Worm (Caenorhabditis elegans) whole organism, young adult: ENCODE results near the gene Y54G2A.76.
A peak's percentile ranks its signal among the peaks of the same experiment; 100 is the strongest.

Experiments used
- B0019.2 ChIP-seq: fragments of 200-800 bp; sonication (Bioruptor generic); conservative IDR thresholded peaks from 2 replicates; pipeline ENCODE4 v1.3.6; 2022; ENCODE audit warnings: missing genetic modification reagents, missing genetic modification characterization, missing compliant biosample characterization
- B0261.1 ChIP-seq: sonication (generic microtip); optimal IDR thresholded peaks from 2 replicates; lab custom pipeline; 2016; ENCODE audit warnings: mild to moderate bottlenecking, missing genetic modification characterization, moderate library complexity, missing compliant biosample characterization
- C06A6.2 ChIP-seq: fragments of 200-800 bp; sonication (Bioruptor generic); conservative IDR thresholded peaks from 2 replicates; pipeline ENCODE4 v1.3.6; 2022; ENCODE audit warnings: missing genetic modification characterization, missing compliant biosample characterization
- D2030.7 ChIP-seq: fragments of 200-800 bp; sonication (Bioruptor generic); IDR thresholded peaks from 2 replicates; pipeline ENCODE4 v1.3.6; 2022; ENCODE audit warnings: missing genetic modification reagents, missing genetic modification characterization, missing compliant biosample characterization
- F10E7.11 ChIP-seq: sonication (generic microtip); optimal IDR thresholded peaks from 2 replicates; lab custom pipeline; 2017; ENCODE audit warnings: mild to moderate bottlenecking, missing genetic modification characterization, moderate library complexity, missing compliant biosample characterization
- F23B12.7 ChIP-seq: sonication (generic microtip); optimal IDR thresholded peaks from 2 replicates; lab custom pipeline; 2017; ENCODE audit warnings: missing genetic modification characterization, mild to moderate bottlenecking, missing compliant biosample characterization, antibody characterized with exemption, moderate library complexity; ENCODE audit not compliant: insufficient read depth
- F39B2.1 ChIP-seq: fragments of 200-800 bp; sonication (Bioruptor generic); IDR thresholded peaks from 2 replicates; pipeline ENCODE4 v1.3.6; 2022; ENCODE audit warnings: missing genetic modification reagents, missing genetic modification characterization, missing compliant biosample characterization
- K11D2.4 ChIP-seq: fragments of 200-800 bp; sonication (Bioruptor generic); IDR thresholded peaks from 2 replicates; pipeline ENCODE4 v1.3.6; 2022; ENCODE audit warnings: missing genetic modification reagents, missing genetic modification characterization, missing compliant biosample characterization
- T26A5.8 ChIP-seq: sonication (generic microtip); optimal IDR thresholded peaks from 2 replicates; lab custom pipeline; 2016; ENCODE audit warnings: missing genetic modification characterization, missing compliant biosample characterization
- Y53F4B.3 ChIP-seq: fragments of 200-800 bp; sonication (Bioruptor generic); IDR thresholded peaks from 2 replicates; pipeline ENCODE4 v1.3.6; 2022; ENCODE audit warnings: missing genetic modification reagents, missing genetic modification characterization, missing compliant biosample characterization
- Y53G8AR.9 ChIP-seq: fragments of 200-800 bp; sonication (Bioruptor generic); conservative IDR thresholded peaks from 2 replicates; pipeline ENCODE4 v1.3.6; 2022; ENCODE audit warnings: missing genetic modification reagents, missing genetic modification characterization, missing compliant biosample characterization
- Y56A3A.18 ChIP-seq: fragments of 200-800 bp; sonication (Bioruptor generic); IDR thresholded peaks from 2 replicates; pipeline ENCODE4 v1.3.6; 2022; ENCODE audit warnings: missing genetic modification reagents, missing genetic modification characterization, missing compliant biosample characterization
- ama-1 ChIP-seq, 3 experiments: fragments of 150-350 bp in 1 of 3; sonication (generic microtip) in 2 of 3; optimal IDR thresholded peaks; 2 replicates each; lab custom pipeline; 2014 to 2018; ENCODE audit warnings: missing biosample characterization in 2 of 3, missing genetic modification characterization in 2 of 3, missing genetic modification reagents in 2 of 3
- aptf-2 ChIP-seq: fragments of 200-800 bp; sonication (Bioruptor generic); conservative IDR thresholded peaks from 2 replicates; pipeline ENCODE4 v1.3.6; 2022; ENCODE audit warnings: missing genetic modification reagents, missing genetic modification characterization, missing compliant biosample characterization
- aptf-3 ChIP-seq: fragments of 200-800 bp; sonication (Bioruptor generic); IDR thresholded peaks from 2 replicates; pipeline ENCODE4 v1.3.6; 2022; ENCODE audit warnings: missing genetic modification characterization, missing compliant biosample characterization
- attf-3 ChIP-seq: fragments of 200-800 bp; sonication (Bioruptor generic); conservative IDR thresholded peaks from 2 replicates; pipeline ENCODE4 v1.3.6; 2022; ENCODE audit warnings: missing genetic modification reagents, missing genetic modification characterization, missing compliant biosample characterization
- bed-2 ChIP-seq: fragments of 200-800 bp; sonication (Bioruptor generic); IDR thresholded peaks from 2 replicates; pipeline ENCODE4 v1.3.6; 2022; ENCODE audit warnings: missing genetic modification reagents, missing genetic modification characterization, missing compliant biosample characterization
- ceh-100 ChIP-seq: fragments of 200-800 bp; sonication (Bioruptor generic); IDR thresholded peaks from 2 replicates; pipeline ENCODE4 v1.3.6; 2022; ENCODE audit warnings: missing genetic modification reagents, missing genetic modification characterization, missing compliant biosample characterization
- ceh-27 ChIP-seq: fragments of 200-800 bp; sonication (Bioruptor generic); optimal IDR thresholded peaks from 2 replicates; lab custom pipeline; 2018; ENCODE audit warnings: mild to moderate bottlenecking, missing genetic modification characterization, moderate library complexity, missing compliant biosample characterization
- ceh-79 ChIP-seq: sonication (generic microtip); optimal IDR thresholded peaks from 2 replicates; lab custom pipeline; 2017; ENCODE audit warnings: mild to moderate bottlenecking, missing genetic modification characterization, missing compliant biosample characterization
- efl-1 ChIP-seq: fragments of 150-350 bp; optimal IDR thresholded peaks from 2 replicates; lab custom pipeline; 2014; ENCODE audit warnings: missing biosample characterization, missing genetic modification reagents, missing genetic modification characterization
- egl-18 ChIP-seq: fragments of 200-800 bp; sonication (Bioruptor generic); IDR thresholded peaks from 2 replicates; pipeline ENCODE4 v1.3.6; 2022; ENCODE audit warnings: missing genetic modification reagents, missing genetic modification characterization, missing compliant biosample characterization
- egl-44 ChIP-seq: fragments of 200-800 bp; sonication (Bioruptor generic); IDR thresholded peaks from 2 replicates; pipeline ENCODE4 v1.3.6; 2022; ENCODE audit warnings: missing genetic modification reagents, missing genetic modification characterization, missing compliant biosample characterization
- fkh-3 ChIP-seq: sonication (generic microtip); optimal IDR thresholded peaks from 2 replicates; lab custom pipeline; 2016; ENCODE audit warnings: mild to moderate bottlenecking, missing genetic modification characterization, missing compliant biosample characterization
- him-1 ChIP-seq: sonication (generic microtip); optimal IDR thresholded peaks from 2 replicates; lab custom pipeline; 2016; ENCODE audit warnings: missing genotype, missing genetic modification reagents, missing genetic modification characterization, missing compliant biosample characterization
- hlh-26 ChIP-seq: fragments of 200-800 bp; sonication (Bioruptor generic); conservative IDR thresholded peaks from 2 replicates; pipeline ENCODE4 v1.3.6; 2022; ENCODE audit warnings: missing genetic modification reagents, missing genetic modification characterization, missing compliant biosample characterization
- hmg-20 ChIP-seq: fragments of 200-800 bp; sonication (Bioruptor generic); IDR thresholded peaks from 2 replicates; pipeline ENCODE4 v1.3.6; 2022; ENCODE audit warnings: missing genetic modification reagents, missing genetic modification characterization, missing compliant biosample characterization
- hsf-1 ChIP-seq: fragments of 200-800 bp; sonication (Bioruptor generic); IDR thresholded peaks from 2 replicates; pipeline ENCODE4 v1.3.6; 2022; ENCODE audit warnings: missing genetic modification reagents, missing genetic modification characterization, missing compliant biosample characterization
- let-526 ChIP-seq: fragments of 200-800 bp; sonication (Bioruptor generic); IDR thresholded peaks from 2 replicates; pipeline ENCODE4 v1.3.6; 2022; ENCODE audit warnings: missing genetic modification reagents, missing genetic modification characterization, missing compliant biosample characterization
- lin-26 ChIP-seq: fragments of 200-800 bp; sonication (Bioruptor generic); IDR thresholded peaks from 2 replicates; pipeline ENCODE4 v1.3.6; 2022; ENCODE audit warnings: missing genetic modification reagents, missing genetic modification characterization, missing compliant biosample characterization
- lsl-1 ChIP-seq: fragments of 200-800 bp; sonication (Bioruptor generic); optimal IDR thresholded peaks from 2 replicates; lab custom pipeline; 2018; ENCODE audit warnings: mild to moderate bottlenecking, missing genetic modification characterization, moderate library complexity, missing compliant biosample characterization
- madf-10 ChIP-seq: sonication (generic microtip); optimal IDR thresholded peaks from 2 replicates; lab custom pipeline; 2016; ENCODE audit warnings: mild to moderate bottlenecking, missing genetic modification characterization, missing compliant biosample characterization
- madf-8 ChIP-seq: fragments of 200-800 bp; sonication (Bioruptor generic); conservative IDR thresholded peaks from 2 replicates; pipeline ENCODE4 v1.3.6; 2022; ENCODE audit warnings: missing genetic modification reagents, missing genetic modification characterization, missing compliant biosample characterization
- mes-4 ChIP-seq: sonication (generic microtip); optimal IDR thresholded peaks from 2 replicates; lab custom pipeline; 2016; ENCODE audit warnings: missing genotype, missing genetic modification characterization, missing compliant biosample characterization
- mxl-1 ChIP-seq: sonication (generic microtip); optimal IDR thresholded peaks from 2 replicates; lab custom pipeline; 2016; ENCODE audit warnings: missing genetic modification characterization, missing compliant biosample characterization
- nfya-1 ChIP-seq: sonication (generic microtip); optimal IDR thresholded peaks from 2 replicates; lab custom pipeline; 2017; ENCODE audit warnings: antibody characterized with exemption, missing compliant biosample characterization, missing genetic modification characterization, borderline replicate concordance; ENCODE audit not compliant: insufficient read depth
- nhr-120 ChIP-seq: fragments of 200-800 bp; sonication (Bioruptor generic); IDR thresholded peaks from 2 replicates; pipeline ENCODE4 v1.3.6; 2022; ENCODE audit warnings: missing genetic modification characterization, missing compliant biosample characterization
- nhr-179 ChIP-seq: sonication (generic microtip); optimal IDR thresholded peaks from 2 replicates; lab custom pipeline; 2016; ENCODE audit warnings: mild to moderate bottlenecking, missing genetic modification characterization, missing compliant biosample characterization
- nhr-90 ChIP-seq: sonication (generic microtip); optimal IDR thresholded peaks from 2 replicates; lab custom pipeline; 2016; ENCODE audit warnings: missing genotype, mild to moderate bottlenecking, missing genetic modification characterization, missing compliant biosample characterization
- repo-1 ChIP-seq: sonication (generic microtip); optimal IDR thresholded peaks from 2 replicates; lab custom pipeline; 2017; ENCODE audit warnings: mild to moderate bottlenecking, missing genetic modification characterization, missing compliant biosample characterization
- sdz-38 ChIP-seq: sonication (generic microtip); optimal IDR thresholded peaks from 2 replicates; lab custom pipeline; 2016; ENCODE audit warnings: missing genotype, missing genetic modification characterization, missing compliant biosample characterization
- sea-2 ChIP-seq: fragments of 200-800 bp; sonication (Bioruptor generic); IDR thresholded peaks from 2 replicates; pipeline ENCODE4 v1.3.6; 2022; ENCODE audit warnings: missing genetic modification characterization, missing compliant biosample characterization
- snpc-1.1 ChIP-seq: sonication (generic microtip); optimal IDR thresholded peaks from 2 replicates; lab custom pipeline; 2017; ENCODE audit warnings: missing genetic modification characterization, mild to moderate bottlenecking, missing compliant biosample characterization, antibody characterized with exemption, moderate library complexity, missing genotype, missing genetic modification reagents; ENCODE audit not compliant: insufficient read depth
- snpc-1.3 ChIP-seq: sonication (generic microtip); optimal IDR thresholded peaks from 2 replicates; lab custom pipeline; 2017; ENCODE audit warnings: missing genetic modification characterization, mild to moderate bottlenecking, missing compliant biosample characterization, antibody characterized with exemption, moderate library complexity, missing genotype, missing genetic modification reagents; ENCODE audit not compliant: insufficient read depth
- tbp1 ChIP-seq: fragments of 200-800 bp; sonication (Bioruptor generic); optimal IDR thresholded peaks from 2 replicates; lab custom pipeline; 2018; ENCODE audit warnings: mild to moderate bottlenecking, missing genetic modification characterization, missing compliant biosample characterization
- tlf-1 ChIP-seq: fragments of 200-800 bp; sonication (Bioruptor generic); optimal IDR thresholded peaks from 2 replicates; lab custom pipeline; 2018; ENCODE audit warnings: mild to moderate bottlenecking, missing genetic modification characterization, missing compliant biosample characterization
- unc-62 ChIP-seq: fragments of 150-350 bp; optimal IDR thresholded peaks from 2 replicates; lab custom pipeline; 2014; ENCODE audit warnings: missing biosample characterization, missing genetic modification reagents, missing genetic modification characterization
- ztf-26 ChIP-seq: sonication (generic microtip); optimal IDR thresholded peaks from 2 replicates; lab custom pipeline; 2017; ENCODE audit warnings: missing genetic modification characterization, missing compliant biosample characterization

The Y54G2A.76 gene

DNA sequence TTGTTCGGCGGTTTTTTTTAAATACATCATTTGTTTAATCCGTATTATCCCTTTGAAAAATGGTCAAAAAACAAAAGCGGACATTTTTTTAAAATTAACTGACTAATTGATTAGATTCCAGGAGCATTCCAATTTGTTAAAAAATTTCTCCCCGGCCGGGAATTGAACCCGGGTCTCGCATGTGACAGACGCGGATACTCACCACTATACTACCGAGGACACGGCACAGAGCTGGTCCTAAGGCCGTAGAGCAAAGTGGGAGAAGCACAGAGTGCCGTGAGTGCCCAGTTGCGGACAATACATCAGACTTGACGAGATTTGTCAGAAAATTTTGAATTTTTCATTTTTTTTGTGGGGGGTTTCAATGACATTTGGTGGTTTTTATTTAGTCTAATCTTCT lies 8.2 kb upstream of the Y54G2A.76 start (continued):
- peak; percentile 46 for TF ChIP-seq him-1
- TF ChIP-seq T26A5.8, result no peak
- TF ChIP-seq madf-10 (tag; lab: Kevin White, UChicago), result no peak
- TF ChIP-seq sea-2 (GFP tag; lab: Robert Waterston, UW), result no peak
- TF ChIP-seq tbp1 (GFP tag; lab: Kevin White, UChicago), result peak; percentile 94
- TF ChIP-seq D2030.7 (GFP tag; lab: Robert Waterston, UW), result peak; percentile 77
- TF ChIP-seq sdz-38 (tag; lab: Kevin White, UChicago), result no peak
- no peak; the same call in 1 of the 2 replicates for TF ChIP-seq attf-3 (GFP tag; lab: Robert Waterston, UW)
- no peak for TF ChIP-seq nhr-120
- TF ChIP-seq lin-26, result peak; percentile 83
- no peak for TF ChIP-seq efl-1 (GFP tag; lab: Kevin White, UChicago)
- TF ChIP-seq nhr-90 (tag; lab: Kevin White, UChicago), result peak; percentile 71
- TF ChIP-seq madf-8 (GFP tag; lab: Robert Waterston, UW), result no peak
- peak; percentile 79 for TF ChIP-seq F23B12.7 (tag; lab: Kevin White, UChicago)
- TF ChIP-seq ama-1 (optimal IDR thresholded peaks at IDR 0.05; lab: Kevin White, UChicago), result no peak
- peak in 1 of 2 experiments; percentile 54 for TF ChIP-seq ama-1 (GFP tag; optimal IDR thresholded peaks at IDR 0.05; lab: Kevin White, UChicago)
- TF ChIP-seq lsl-1 (GFP tag; lab: Kevin White, UChicago), result peak; percentile 32
- no peak for TF ChIP-seq egl-18 (GFP tag; lab: Robert Waterston, UW)
- TF ChIP-seq snpc-1.1, result no peak
- TF ChIP-seq nfya-1 (tag; lab: Kevin White, UChicago), result no peak
- TF ChIP-seq repo-1, result no peak
- TF ChIP-seq hsf-1, result peak; percentile 71
- no peak for TF ChIP-seq aptf-2 (GFP tag; lab: Robert Waterston, UW)
- TF ChIP-seq Y53G8AR.9, result 0 out of 2 replicates have a peak, but pooled peaks have one; percentile 19
- no peak for TF ChIP-seq ceh-79 (tag; lab: Kevin White, UChicago)
- no peak for TF ChIP-seq F10E7.11 (tag; lab: Kevin White, UChicago)
- TF ChIP-seq aptf-3, result no peak
- TF ChIP-seq mxl-1 (tag; lab: Kevin White, UChicago), result peak; percentile 56
- TF ChIP-seq ceh-27 (GFP tag; lab: Kevin White, UChicago), result no peak
- no peak for TF ChIP-seq F39B2.1 (GFP tag; lab: Robert Waterston, UW)
- TF ChIP-seq bed-2 (GFP tag; lab: Robert Waterston, UW), result no peak
- TF ChIP-seq mes-4, result no peak
- no peak for TF ChIP-seq ceh-100 (GFP tag; lab: Robert Waterston, UW)
- no peak for TF ChIP-seq unc-62 (GFP tag; lab: Kevin White, UChicago)
- no peak for TF ChIP-seq Y53F4B.3 (GFP tag; lab: Robert Waterston, UW)
- TF ChIP-seq let-526, result no peak
- TF ChIP-seq C06A6.2 (GFP tag; lab: Robert Waterston, UW), result no peak
- TF ChIP-seq fkh-3 (tag; lab: Kevin White, UChicago), result no peak
- 0 out of 2 replicates have a peak, but pooled peaks have one; percentile 28 for TF ChIP-seq K11D2.4 (GFP tag; lab: Robert Waterston, UW)
- no peak for TF ChIP-seq nhr-179 (tag; lab: Kevin White, UChicago)
- peak; percentile 62 for TF ChIP-seq snpc-1.3
- TF ChIP-seq B0019.2 (GFP tag; lab: Robert Waterston, UW), result no peak
- TF ChIP-seq egl-44 (GFP tag; lab: Robert Waterston, UW), result no peak
- TF ChIP-seq B0261.1 (tag; lab: Kevin White, UChicago), result peak; percentile 88
- no peak for TF ChIP-seq hmg-20 (GFP tag; lab: Robert Waterston, UW)
- no peak for TF ChIP-seq ztf-26 (tag; lab: Kevin White, UChicago)
- no peak for TF ChIP-seq Y56A3A.18 (GFP tag; lab: Robert Waterston, UW)
- no peak for TF ChIP-seq hlh-26 (GFP tag; lab: Robert Waterston, UW)
- TF ChIP-seq tlf-1 (GFP tag; lab: Kevin White, UChicago), result no peak
